Worm (Caenorhabditis elegans) whole organism, midembryonic: Measurements from ENCODE around the gene F07C6.2.

Source experiments
- T22C8.4 ChIP-seq: fragments of 200-800 bp; sonication (Bioruptor generic); IDR thresholded peaks from 2 replicates; pipeline ENCODE4 v1.3.6; 2022; ENCODE audit warnings: missing genetic modification characterization, missing compliant biosample characterization
- cog-1 ChIP-seq: sonication (generic microtip); optimal IDR thresholded peaks from 2 replicates; lab custom pipeline; 2016; ENCODE audit warnings: missing genetic modification characterization, missing compliant biosample characterization
- flt-1 ChIP-seq: fragments of 200-800 bp; sonication (Bioruptor generic); IDR thresholded peaks from 2 replicates; pipeline ENCODE4 v1.3.6; 2022; ENCODE audit warnings: missing genetic modification characterization, missing compliant biosample characterization
- klf-2 ChIP-seq: fragments of 200-800 bp; sonication (Bioruptor generic); conservative IDR thresholded peaks from 2 replicates; pipeline ENCODE4 v1.3.6; 2022; ENCODE audit warnings: missing genetic modification reagents, missing genetic modification characterization, missing compliant biosample characterization
- med-1 ChIP-seq: sonication (generic microtip); optimal IDR thresholded peaks from 2 replicates; lab custom pipeline; 2017; ENCODE audit warnings: missing genetic modification characterization, mild to moderate bottlenecking, missing compliant biosample characterization, antibody characterized with exemption, missing genetic modification reagents; ENCODE audit not compliant: insufficient read depth
- ref-1 ChIP-seq: fragments of 200-800 bp; sonication (Bioruptor generic); conservative IDR thresholded peaks from 2 replicates; pipeline ENCODE4 v1.3.6; 2022; ENCODE audit warnings: missing genetic modification reagents, missing genetic modification characterization, missing compliant biosample characterization
- tab-1 ChIP-seq: fragments of 200-800 bp; sonication (Bioruptor generic); IDR thresholded peaks from 2 replicates; pipeline ENCODE4 v1.3.6; 2022; ENCODE audit warnings: missing genetic modification characterization, missing compliant biosample characterization
- ztf-23 ChIP-seq: fragments of 200-800 bp; sonication (Bioruptor generic); IDR thresholded peaks from 2 replicates; pipeline ENCODE4 v1.3.6; 2022; ENCODE audit warnings: missing genetic modification reagents, missing genetic modification characterization, missing compliant biosample characterization
- ztf-29 ChIP-seq: fragments of 200-800 bp; sonication (Bioruptor generic); IDR thresholded peaks from 2 replicates; pipeline ENCODE4 v1.3.6; 2022; ENCODE audit warnings: missing genetic modification reagents, missing genetic modification characterization, missing compliant biosample characterization

The F07C6.2 gene

DNA sequence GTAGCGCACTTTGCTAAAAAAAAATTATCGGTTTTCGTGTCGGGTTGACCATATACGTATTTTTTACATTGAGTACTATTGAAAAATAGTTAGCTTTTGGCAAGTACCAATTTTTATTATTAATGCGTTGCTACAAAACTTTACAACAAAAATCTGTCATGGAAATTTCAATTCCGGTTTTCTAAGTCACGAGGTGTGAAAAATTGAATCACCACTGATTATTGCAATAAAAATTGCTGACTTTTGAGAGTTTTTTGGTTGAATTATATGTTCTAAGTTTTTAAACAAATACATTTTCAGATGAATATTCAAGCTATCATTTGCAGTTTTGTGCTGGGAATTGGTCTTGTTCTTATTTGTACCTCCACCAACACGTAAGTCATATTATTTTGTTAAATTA is at the start of gene F07C6.2:
F07C6.2 (plus strand) TSS at position 301 of the 400 bp plus-strand sequence.
- no peak for TF ChIP-seq ztf-29 (GFP tag; lab: Robert Waterston, UW)
- TF ChIP-seq klf-2 (GFP tag; lab: Robert Waterston, UW): no peak

DNA sequence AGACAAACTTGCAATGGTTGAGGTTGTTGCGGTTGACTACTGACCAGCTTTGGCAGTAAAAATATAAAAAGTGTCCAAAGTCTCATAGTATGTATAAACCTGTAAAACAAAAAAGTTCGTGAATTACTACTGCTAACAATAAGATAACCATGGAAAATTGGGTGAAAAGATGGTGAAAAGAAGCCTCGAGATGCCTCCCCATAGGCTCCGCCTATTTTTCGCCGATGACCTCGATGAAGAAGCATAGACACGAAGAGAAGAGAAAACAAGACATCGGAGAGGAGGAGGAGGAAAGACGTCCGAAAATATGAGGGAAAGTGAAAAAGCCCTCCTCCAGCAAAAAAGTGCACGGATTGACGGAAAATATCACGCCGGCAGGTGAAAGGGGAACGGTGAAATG is 49.5 kb upstream of the F07C6.2 start, which contains the start of gene T23F6.5:
T23F6.5 (minus strand) TSS at position 101 of the 400 bp plus-strand sequence.
- TF ChIP-seq tab-1 (GFP tag; lab: Robert Waterston, UW): no peak
- no peak for TF ChIP-seq flt-1 (GFP tag; lab: Robert Waterston, UW)
- TF ChIP-seq ztf-29 (GFP tag; lab: Robert Waterston, UW): no peak
- no peak for TF ChIP-seq ref-1 (GFP tag; lab: Robert Waterston, UW)
- TF ChIP-seq ztf-23 (GFP tag; lab: Robert Waterston, UW): no peak
- TF ChIP-seq med-1 (GFP tag; lab: Kevin White, UChicago): no peak
- TF ChIP-seq T22C8.4 (GFP tag; lab: Robert Waterston, UW): no peak
- TF ChIP-seq klf-2 (GFP tag; lab: Robert Waterston, UW): no peak
- TF ChIP-seq cog-1 (tag; lab: Kevin White, UChicago): no peak

ce11 chrIV:12743680-12744079 is 47.3 kb upstream of the F07C6.2 start:
- TF ChIP-seq ztf-23 (GFP tag; lab: Robert Waterston, UW): no peak
- TF ChIP-seq klf-2 (GFP tag; lab: Robert Waterston, UW): no peak
- TF ChIP-seq flt-1 (GFP tag; lab: Robert Waterston, UW): no peak
- TF ChIP-seq med-1 (GFP tag; lab: Kevin White, UChicago): no peak
- no peak for TF ChIP-seq ref-1 (GFP tag; lab: Robert Waterston, UW)
- TF ChIP-seq T22C8.4 (GFP tag; lab: Robert Waterston, UW): no peak
- TF ChIP-seq cog-1 (tag; lab: Kevin White, UChicago): no peak
- TF ChIP-seq ztf-29 (GFP tag; lab: Robert Waterston, UW): no peak
- TF ChIP-seq tab-1 (GFP tag; lab: Robert Waterston, UW): no peak

- no peak for TF ChIP-seq cog-1 (tag; lab: Kevin White, UChicago)
- TF ChIP-seq flt-1 (GFP tag; lab: Robert Waterston, UW): no peak
- TF ChIP-seq T22C8.4 (GFP tag; lab: Robert Waterston, UW): no peak
- TF ChIP-seq ref-1 (GFP tag; lab: Robert Waterston, UW): no peak
- TF ChIP-seq tab-1 (GFP tag; lab: Robert Waterston, UW): no peak
- TF ChIP-seq ztf-23 (GFP tag; lab: Robert Waterston, UW): no peak
- no peak for TF ChIP-seq med-1 (GFP tag; lab: Kevin White, UChicago)
- no peak for TF ChIP-seq ztf-29 (GFP tag; lab: Robert Waterston, UW)
- no peak for TF ChIP-seq klf-2 (GFP tag; lab: Robert Waterston, UW)
Observed at ce11 chrIV:12744713-12745112, 46.3 kb upstream of the F07C6.2 start, which contains the start of gene C36H8.1. Gene C36H8.1, minus strand, starts transcription at chrIV:12744813.

ce11 chrIV:12746284-12746683 is 44.7 kb upstream of the F07C6.2 start, which contains the start of gene inx-6:
Gene inx-6, plus strand, starts transcription at chrIV:12746584.
- TF ChIP-seq ztf-23 (GFP tag; lab: Robert Waterston, UW) (no peak), tab-1 (GFP tag; lab: Robert Waterston, UW) (no peak), ref-1 (GFP tag; lab: Robert Waterston, UW) (no peak), T22C8.4 (GFP tag; lab: Robert Waterston, UW) (no peak), med-1 (GFP tag; lab: Kevin White, UChicago) (no peak), flt-1 (GFP tag; lab: Robert Waterston, UW) (no peak), klf-2 (GFP tag; lab: Robert Waterston, UW) (no peak), cog-1 (tag; lab: Kevin White, UChicago) (no peak), ztf-29 (GFP tag; lab: Robert Waterston, UW) (no peak)

- TF ChIP-seq ztf-29 (GFP tag; lab: Robert Waterston, UW) (no peak), klf-2 (GFP tag; lab: Robert Waterston, UW) (no peak), flt-1 (GFP tag; lab: Robert Waterston, UW) (no peak), ref-1 (GFP tag; lab: Robert Waterston, UW) (no peak), ztf-23 (GFP tag; lab: Robert Waterston, UW) (no peak), cog-1 (tag; lab: Kevin White, UChicago) (no peak), T22C8.4 (GFP tag; lab: Robert Waterston, UW) (no peak), med-1 (GFP tag; lab: Kevin White, UChicago) (no peak), tab-1 (GFP tag; lab: Robert Waterston, UW) (no peak)
Observed at ce11 chrIV:12748760-12749159, 42.2 kb upstream of the F07C6.2 start.

- TF ChIP-seq med-1 (GFP tag; lab: Kevin White, UChicago) (no peak), tab-1 (GFP tag; lab: Robert Waterston, UW) (no peak), ref-1 (GFP tag; lab: Robert Waterston, UW) (no peak), ztf-23 (GFP tag; lab: Robert Waterston, UW) (no peak), klf-2 (GFP tag; lab: Robert Waterston, UW) (no peak), ztf-29 (GFP tag; lab: Robert Waterston, UW) (no peak), T22C8.4 (GFP tag; lab: Robert Waterston, UW) (no peak), cog-1 (tag; lab: Kevin White, UChicago) (no peak), flt-1 (GFP tag; lab: Robert Waterston, UW) (no peak)
Observed at ce11 chrIV:12754170-12754569, 36.8 kb upstream of the F07C6.2 start.

ce11 chrIV:12755641-12756040 is 35.3 kb upstream of the F07C6.2 start:
- TF ChIP-seq med-1 (GFP tag; lab: Kevin White, UChicago) (no peak), tab-1 (GFP tag; lab: Robert Waterston, UW) (no peak), flt-1 (GFP tag; lab: Robert Waterston, UW) (no peak), cog-1 (tag; lab: Kevin White, UChicago) (no peak), ztf-29 (GFP tag; lab: Robert Waterston, UW) (no peak), klf-2 (GFP tag; lab: Robert Waterston, UW) (no peak), ref-1 (GFP tag; lab: Robert Waterston, UW) (no peak), T22C8.4 (GFP tag; lab: Robert Waterston, UW) (no peak), ztf-23 (GFP tag; lab: Robert Waterston, UW) (no peak)

- no peak for TF ChIP-seq ztf-23 (GFP tag; lab: Robert Waterston, UW)
- TF ChIP-seq ztf-29 (GFP tag; lab: Robert Waterston, UW): no peak
- TF ChIP-seq T22C8.4 (GFP tag; lab: Robert Waterston, UW): no peak
- no peak for TF ChIP-seq ref-1 (GFP tag; lab: Robert Waterston, UW)
- no peak for TF ChIP-seq cog-1 (tag; lab: Kevin White, UChicago)
Observed at ce11 chrIV:12757470-12757869, 33.5 kb upstream of the F07C6.2 start, which contains the start of gene flp-9. Gene flp-9, minus strand, starts transcription at chrIV:12757570.
